Worm (Caenorhabditis elegans): Measurements from ENCODE around the gene F26D2.10.

DNA sequence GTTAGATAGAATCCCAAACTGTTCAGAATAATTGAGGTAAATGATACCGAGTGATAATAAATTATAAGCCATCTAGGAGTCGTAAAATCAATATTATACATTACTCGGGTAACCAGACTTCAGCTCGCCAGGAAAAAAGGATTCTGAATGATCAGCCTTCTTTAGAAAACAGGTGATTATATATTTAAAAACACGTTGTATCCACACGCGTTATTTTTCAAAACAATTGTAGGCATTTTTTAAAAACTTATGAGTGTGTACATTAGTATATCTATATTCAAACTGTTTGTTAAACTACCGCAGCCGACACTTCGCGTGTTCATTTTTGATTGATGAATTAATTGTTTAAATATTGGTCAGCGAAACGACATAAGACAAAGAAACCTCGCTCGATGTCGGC, 41.1 kb downstream of the F26D2.10 start, which contains the start of gene sri-65:
- TF ChIP-seq Y22D7AL.16 (tag; optimal IDR thresholded peaks at IDR 0.05) = no peak
- TF ChIP-seq syd-9 (tag; optimal IDR thresholded peaks at IDR 0.05) = no peak
- TF ChIP-seq ceh-14 (tag; optimal IDR thresholded peaks at IDR 0.05) = no peak
- TF ChIP-seq elt-2 (tag; optimal IDR thresholded peaks at IDR 0.05) = no peak
- TF ChIP-seq unc-86 (tag; optimal IDR thresholded peaks at IDR 0.05) = no peak
- no peak for TF ChIP-seq ttx-3 (tag; optimal IDR thresholded peaks at IDR 0.05)
- no peak for TF ChIP-seq fax-1 (tag; optimal IDR thresholded peaks at IDR 0.05)
- TF ChIP-seq sdc-2 (tag; optimal IDR thresholded peaks at IDR 0.05) = no peak
